Fruit fly (Drosophila melanogaster) Kc167 (cell line): ENCODE data around the gene bai.

Experiments used
- Myc ChIP-seq: fragments of >200 bp; optimal IDR thresholded peaks from 2 replicates; lab custom pipeline; 2017; ENCODE audit warnings: missing external identifiers
- Sin3A ChIP-seq: fragments of >200 bp; optimal IDR thresholded peaks from 2 replicates; lab custom pipeline; 2018; ENCODE audit warnings: missing external identifiers
- h ChIP-seq: fragments of >200 bp; optimal IDR thresholded peaks from 3 replicates; lab custom pipeline; 2018; ENCODE audit warnings: missing external identifiers
- insv ChIP-seq: fragments of >200 bp; optimal IDR thresholded peaks from 3 replicates; lab custom pipeline; 2018; ENCODE audit warnings: missing external identifiers
- psq ChIP-seq: fragments of >200 bp; optimal IDR thresholded peaks from 2 replicates; lab custom pipeline; 2017; ENCODE audit warnings: missing external identifiers
- ttk ChIP-seq: sonication (Bioruptor generic); optimal IDR thresholded peaks from 2 replicates; lab custom pipeline; 2017; ENCODE audit warnings: missing external identifiers

DNA sequence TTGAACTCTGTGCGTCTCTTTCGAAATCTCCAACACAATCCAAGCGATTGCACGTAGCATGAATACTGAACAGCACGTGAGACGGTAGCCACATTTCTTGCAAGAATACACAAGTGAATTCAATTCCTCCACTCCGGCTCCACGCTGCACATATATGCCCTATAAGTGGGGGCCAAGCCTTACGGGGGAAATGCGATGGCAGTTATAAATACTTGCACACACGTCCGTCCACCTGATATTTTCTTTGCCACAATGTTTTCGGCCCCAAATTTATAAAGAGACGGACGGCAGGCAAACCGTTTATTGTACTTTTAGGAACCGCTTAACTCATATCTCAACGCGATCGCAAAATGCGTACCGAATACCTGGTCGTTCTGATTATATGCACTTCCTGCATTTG lies 6.8 kb downstream of the bai start, which contains the start of gene CG11786:
- TF ChIP-seq psq (lab: Kevin White, UChicago) = no peak
- TF ChIP-seq h (lab: Kevin White, UChicago) = no peak
- TF ChIP-seq Myc (lab: Kevin White, UChicago) = no peak
- no peak for TF ChIP-seq ttk (lab: Kevin White, UChicago)
- TF ChIP-seq Sin3A (lab: Kevin White, UChicago) = no peak
- TF ChIP-seq insv (lab: Kevin White, UChicago) = no peak
